Worm (Caenorhabditis elegans): ENCODE measurements around the gene rps-9.

ce11 chrII:11155400-11155799 lies 29.2 kb upstream of the rps-9 start:
- TF ChIP-seq unc-39 (tag; optimal IDR thresholded peaks at IDR 0.05) = no peak
- no peak for TF ChIP-seq nhr-77 (tag; optimal IDR thresholded peaks at IDR 0.05)
- no peak for TF ChIP-seq lin-11 (tag; optimal IDR thresholded peaks at IDR 0.05)
- TF ChIP-seq egl-27 (tag; optimal IDR thresholded peaks at IDR 0.05) = no peak
- TF ChIP-seq peb-1 (tag; optimal IDR thresholded peaks at IDR 0.05) = no peak
- no peak for TF ChIP-seq skn-1 (tag; optimal IDR thresholded peaks at IDR 0.05)
- TF ChIP-seq snpc-4 (tag; optimal IDR thresholded peaks at IDR 0.05) = no peak
- TF ChIP-seq lin-13 (GFP tag; optimal IDR thresholded peaks at IDR 0.05) = no peak
- TF ChIP-seq ztf-11 (tag; optimal IDR thresholded peaks at IDR 0.05) = no peak

Measured in whole organism, L2 larva.